Worm (Caenorhabditis elegans): ENCODE results near the gene gfat-1.

DNA sequence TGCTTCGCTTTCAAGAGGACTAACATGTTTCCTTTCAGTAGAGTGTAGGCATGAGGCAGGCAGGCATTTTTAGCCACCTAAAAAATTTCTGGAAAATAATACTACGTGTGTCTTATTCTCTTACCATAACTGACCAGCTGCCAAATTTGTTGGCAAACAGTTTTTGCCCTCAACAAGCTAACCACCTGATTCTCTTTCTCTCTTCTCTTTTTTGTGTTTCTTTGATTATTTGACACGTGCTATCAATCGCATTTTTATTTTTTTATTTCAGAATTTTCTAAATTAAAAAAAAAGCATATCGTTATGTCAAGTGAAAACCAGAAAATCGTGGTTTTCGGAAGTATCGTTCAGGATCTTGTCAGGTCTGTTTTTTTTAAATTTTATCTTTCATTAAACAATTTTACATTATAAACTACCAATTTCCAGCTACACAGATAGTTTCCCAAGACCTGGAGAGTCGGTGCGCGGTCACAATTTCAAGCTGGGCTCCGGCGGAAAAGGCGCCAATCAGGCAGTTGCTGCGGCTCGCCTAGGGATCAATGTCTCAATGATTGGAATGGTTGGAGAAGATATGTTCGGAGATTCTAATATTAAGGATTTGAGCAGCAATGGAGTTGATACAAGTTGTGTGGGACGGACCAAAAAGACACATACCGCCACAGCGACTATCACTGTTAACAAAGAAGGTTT, 17.0 kb upstream of the gfat-1 start, which contains the start of gene F07A11.5:
- TF ChIP-seq him-1 (tag; optimal IDR thresholded peaks at IDR 0.05) = no peak
- no peak for TF ChIP-seq dao-5 (tag; optimal IDR thresholded peaks at IDR 0.05)
- no peak for TF ChIP-seq W03F9.2 (tag; optimal IDR thresholded peaks at IDR 0.05)

All from whole organism, L4/young adult.